Worm (Caenorhabditis elegans): ENCODE measurements around the gene spe-39.

The spe-39 gene

DNA sequence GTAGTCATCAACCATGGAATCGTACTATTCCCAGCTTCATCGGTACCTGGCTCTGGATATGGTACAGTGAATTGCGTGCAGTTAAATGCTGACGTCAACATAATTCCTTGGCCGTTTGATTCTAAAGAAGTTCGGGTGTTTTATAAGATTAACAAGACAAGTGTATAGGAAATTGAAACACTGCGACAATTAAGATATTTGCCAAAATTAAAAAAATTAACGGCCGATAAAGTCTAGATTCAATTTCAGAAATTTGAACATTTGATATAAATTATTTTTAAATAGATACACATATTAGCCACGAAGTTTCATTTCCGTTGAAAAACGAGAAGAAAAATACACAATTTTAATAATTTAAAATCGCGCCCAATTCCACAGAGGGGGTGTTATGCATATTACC, 21.1 kb downstream of the spe-39 start, which contains the start of gene dmsr-12:
dmsr-12 (minus strand) TSS at position 101 of the 400 bp plus-strand sequence.
- TF ChIP-seq tab-1 (GFP tag; IDR thresholded peaks at IDR 0.05) (no peak), med-1 (GFP tag; optimal IDR thresholded peaks at IDR 0.05; ENCODE audit: insufficient read depth) (no peak), klf-2 (GFP tag; conservative IDR thresholded peaks at IDR 0.05) (no peak), T22C8.4 (GFP tag; IDR thresholded peaks at IDR 0.05) (no peak), flt-1 (GFP tag; IDR thresholded peaks at IDR 0.05) (no peak), ztf-23 (GFP tag; IDR thresholded peaks at IDR 0.05) (no peak), ref-1 (GFP tag; conservative IDR thresholded peaks at IDR 0.05) (no peak), ztf-29 (GFP tag; IDR thresholded peaks at IDR 0.05) (no peak), cog-1 (tag; optimal IDR thresholded peaks at IDR 0.05) (no peak)

DNA sequence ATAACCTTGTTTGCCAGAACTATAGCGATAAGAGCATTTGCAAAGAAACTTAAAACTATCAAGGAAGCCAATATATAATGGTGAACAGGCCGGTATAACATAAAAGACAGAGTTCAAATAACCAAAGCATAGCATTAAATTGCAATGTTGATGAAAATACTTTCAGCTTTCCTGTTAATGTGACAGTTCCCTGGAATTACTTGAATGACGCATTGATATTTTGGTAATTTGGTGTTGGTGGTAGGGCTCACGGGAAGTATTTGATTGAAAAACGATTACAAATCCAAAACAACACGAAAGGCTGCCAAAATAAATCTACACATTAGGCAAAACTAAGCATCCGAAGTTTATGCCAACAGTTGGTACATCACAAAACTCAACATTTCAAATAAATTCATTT, 23.7 kb downstream of the spe-39 start, which contains the start of gene dmsr-16:
dmsr-16 (minus strand) TSS at position 101 of the 400 bp plus-strand sequence.
- TF ChIP-seq tab-1 (GFP tag; IDR thresholded peaks at IDR 0.05) (no peak), ztf-23 (GFP tag; IDR thresholded peaks at IDR 0.05) (no peak), klf-2 (GFP tag; conservative IDR thresholded peaks at IDR 0.05) (no peak), flt-1 (GFP tag; IDR thresholded peaks at IDR 0.05) (no peak), med-1 (GFP tag; optimal IDR thresholded peaks at IDR 0.05; ENCODE audit: insufficient read depth) (no peak), ref-1 (GFP tag; conservative IDR thresholded peaks at IDR 0.05) (no peak)

ce11 chrV:6810091-6810490, 24.8 kb downstream of the spe-39 start:
- TF ChIP-seq ztf-29 (GFP tag; IDR thresholded peaks at IDR 0.05) (no peak), med-1 (GFP tag; optimal IDR thresholded peaks at IDR 0.05; ENCODE audit: insufficient read depth) (no peak), T22C8.4 (GFP tag; IDR thresholded peaks at IDR 0.05) (no peak), flt-1 (GFP tag; IDR thresholded peaks at IDR 0.05) (no peak), tab-1 (GFP tag; IDR thresholded peaks at IDR 0.05) (no peak), klf-2 (GFP tag; conservative IDR thresholded peaks at IDR 0.05) (no peak), cog-1 (tag; optimal IDR thresholded peaks at IDR 0.05) (no peak), ztf-23 (GFP tag; IDR thresholded peaks at IDR 0.05) (no peak), ref-1 (GFP tag; conservative IDR thresholded peaks at IDR 0.05) (no peak)

DNA sequence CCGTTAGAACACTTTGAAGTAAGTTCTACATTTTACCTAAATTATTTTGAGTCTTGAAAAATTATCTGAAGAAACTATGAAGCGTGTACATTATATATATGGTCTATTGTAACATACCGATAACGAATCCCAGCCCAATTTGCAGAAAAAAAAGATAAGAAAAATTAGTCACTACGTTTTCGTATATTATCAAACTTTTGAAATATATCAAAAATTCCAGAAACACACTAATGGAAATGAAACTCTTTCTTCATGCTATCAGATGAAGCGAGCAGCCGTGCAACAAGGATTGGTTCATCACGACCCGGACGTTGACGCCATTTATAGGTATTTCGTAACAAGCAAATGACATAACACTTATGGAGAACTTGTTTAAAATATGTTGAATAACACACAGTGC, 26.6 kb downstream of the spe-39 start:
- no peak for TF ChIP-seq med-1 (GFP tag; optimal IDR thresholded peaks at IDR 0.05; ENCODE audit: insufficient read depth)
- TF ChIP-seq klf-2 (GFP tag; conservative IDR thresholded peaks at IDR 0.05), result no peak
- no peak for TF ChIP-seq flt-1 (GFP tag; IDR thresholded peaks at IDR 0.05)
- no peak for TF ChIP-seq ztf-29 (GFP tag; IDR thresholded peaks at IDR 0.05)
- no peak for TF ChIP-seq tab-1 (GFP tag; IDR thresholded peaks at IDR 0.05)
- TF ChIP-seq T22C8.4 (GFP tag; IDR thresholded peaks at IDR 0.05), result no peak
- TF ChIP-seq ref-1 (GFP tag; conservative IDR thresholded peaks at IDR 0.05), result no peak
- no peak for TF ChIP-seq ztf-23 (GFP tag; IDR thresholded peaks at IDR 0.05)
- no peak for TF ChIP-seq cog-1 (tag; optimal IDR thresholded peaks at IDR 0.05)

DNA sequence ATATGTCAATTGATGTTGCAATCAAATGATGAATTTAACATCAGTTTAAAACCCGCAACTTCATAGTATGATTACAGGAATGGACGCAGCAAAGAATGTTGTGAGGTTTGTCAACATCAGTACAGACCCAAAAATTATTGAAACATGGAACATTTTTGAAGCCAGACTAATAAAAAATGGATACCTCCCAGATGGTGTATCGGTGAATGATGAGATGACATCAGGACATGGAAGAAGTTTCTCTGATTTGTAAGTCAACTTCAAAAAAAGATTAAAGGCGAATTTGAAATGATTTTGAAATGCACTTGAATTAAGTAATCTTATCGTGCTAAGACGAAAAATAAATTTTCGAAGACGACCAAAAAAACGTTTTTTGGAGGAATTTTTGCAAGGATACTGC, 28.6 kb downstream of the spe-39 start:
- TF ChIP-seq klf-2 (GFP tag; conservative IDR thresholded peaks at IDR 0.05) (no peak), tab-1 (GFP tag; IDR thresholded peaks at IDR 0.05) (no peak), med-1 (GFP tag; optimal IDR thresholded peaks at IDR 0.05; ENCODE audit: insufficient read depth) (no peak), ztf-29 (GFP tag; IDR thresholded peaks at IDR 0.05) (no peak), ztf-23 (GFP tag; IDR thresholded peaks at IDR 0.05) (no peak), T22C8.4 (GFP tag; IDR thresholded peaks at IDR 0.05) (no peak), ref-1 (GFP tag; conservative IDR thresholded peaks at IDR 0.05) (no peak)

ce11 chrV:6817184-6817583, 31.9 kb downstream of the spe-39 start, which contains the start of gene dmsr-14:
Gene dmsr-14 (minus strand): TSS chrV:6817284.
- no peak for TF ChIP-seq cog-1 (tag; optimal IDR thresholded peaks at IDR 0.05)
- TF ChIP-seq T22C8.4 (GFP tag; IDR thresholded peaks at IDR 0.05), result no peak
- no peak for TF ChIP-seq ztf-23 (GFP tag; IDR thresholded peaks at IDR 0.05)
- no peak for TF ChIP-seq flt-1 (GFP tag; IDR thresholded peaks at IDR 0.05)
- TF ChIP-seq tab-1 (GFP tag; IDR thresholded peaks at IDR 0.05), result no peak
- TF ChIP-seq klf-2 (GFP tag; conservative IDR thresholded peaks at IDR 0.05), result no peak
- no peak for TF ChIP-seq ref-1 (GFP tag; conservative IDR thresholded peaks at IDR 0.05)
- no peak for TF ChIP-seq ztf-29 (GFP tag; IDR thresholded peaks at IDR 0.05)
- no peak for TF ChIP-seq med-1 (GFP tag; optimal IDR thresholded peaks at IDR 0.05; ENCODE audit: insufficient read depth)

DNA sequence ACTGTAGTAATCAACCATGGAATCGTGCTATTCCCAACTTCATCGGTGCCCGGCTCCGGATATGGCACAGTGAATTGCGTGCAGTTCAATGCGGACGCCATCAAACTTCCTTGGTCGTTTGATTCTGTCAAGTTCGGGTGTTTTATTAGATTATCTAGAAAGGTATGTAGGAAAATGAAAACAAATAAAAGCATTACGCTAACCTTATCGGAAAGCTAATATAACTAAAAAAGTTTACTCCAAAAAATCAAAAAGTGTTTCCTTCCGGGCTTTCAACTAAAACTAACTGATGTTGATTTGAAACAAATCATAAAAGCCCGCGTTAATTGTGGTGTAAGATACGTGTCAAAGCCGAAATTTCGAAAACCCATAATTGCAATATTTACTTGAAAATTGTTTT, 34.6 kb downstream of the spe-39 start, which contains the start of gene dmsr-13:
dmsr-13 (minus strand) TSS at position 101 of the 400 bp plus-strand sequence.
- TF ChIP-seq T22C8.4 (GFP tag; IDR thresholded peaks at IDR 0.05) (no peak), ztf-23 (GFP tag; IDR thresholded peaks at IDR 0.05) (no peak), flt-1 (GFP tag; IDR thresholded peaks at IDR 0.05) (no peak), ref-1 (GFP tag; conservative IDR thresholded peaks at IDR 0.05) (no peak), klf-2 (GFP tag; conservative IDR thresholded peaks at IDR 0.05) (no peak), cog-1 (tag; optimal IDR thresholded peaks at IDR 0.05) (no peak), med-1 (GFP tag; optimal IDR thresholded peaks at IDR 0.05; ENCODE audit: insufficient read depth) (no peak), ztf-29 (GFP tag; IDR thresholded peaks at IDR 0.05) (no peak), tab-1 (GFP tag; IDR thresholded peaks at IDR 0.05) (no peak)

- TF ChIP-seq flt-1 (GFP tag; IDR thresholded peaks at IDR 0.05) (no peak), ztf-29 (GFP tag; IDR thresholded peaks at IDR 0.05) (no peak), ref-1 (GFP tag; conservative IDR thresholded peaks at IDR 0.05) (no peak), T22C8.4 (GFP tag; IDR thresholded peaks at IDR 0.05) (no peak), cog-1 (tag; optimal IDR thresholded peaks at IDR 0.05) (no peak), klf-2 (GFP tag; conservative IDR thresholded peaks at IDR 0.05) (no peak), med-1 (GFP tag; optimal IDR thresholded peaks at IDR 0.05; ENCODE audit: insufficient read depth) (no peak), ztf-23 (GFP tag; IDR thresholded peaks at IDR 0.05) (no peak), tab-1 (GFP tag; IDR thresholded peaks at IDR 0.05) (no peak)
Measured at ce11 chrV:6821509-6821908, 36.3 kb downstream of the spe-39 start, which contains the start of gene T15B7.8. Gene T15B7.8 (plus strand): TSS chrV:6821809.

DNA sequence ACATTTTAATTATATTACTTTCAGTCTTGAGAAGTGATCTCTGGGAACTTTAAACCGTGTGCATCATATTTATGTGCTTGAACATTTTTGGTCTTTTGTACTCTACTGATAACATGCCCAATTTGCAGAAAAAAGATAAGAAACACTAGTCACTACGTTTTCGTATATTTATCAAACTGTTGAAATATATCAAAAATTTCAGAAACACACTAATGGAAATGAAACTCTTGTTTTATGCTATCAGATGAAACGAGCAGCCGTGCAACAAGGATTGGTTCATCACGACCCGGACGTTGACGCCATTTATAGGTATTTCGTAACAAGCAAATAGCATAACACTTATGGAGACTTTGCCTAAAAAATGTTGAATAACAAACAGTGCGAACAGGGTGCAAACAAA, 38.2 kb downstream of the spe-39 start:
- TF ChIP-seq med-1 (GFP tag; optimal IDR thresholded peaks at IDR 0.05; ENCODE audit: insufficient read depth) (no peak), ztf-29 (GFP tag; IDR thresholded peaks at IDR 0.05) (no peak), ztf-23 (GFP tag; IDR thresholded peaks at IDR 0.05) (no peak), ref-1 (GFP tag; conservative IDR thresholded peaks at IDR 0.05) (no peak), flt-1 (GFP tag; IDR thresholded peaks at IDR 0.05) (no peak), klf-2 (GFP tag; conservative IDR thresholded peaks at IDR 0.05) (no peak), T22C8.4 (GFP tag; IDR thresholded peaks at IDR 0.05) (no peak)

- TF ChIP-seq klf-2 (GFP tag; conservative IDR thresholded peaks at IDR 0.05), result no peak
- TF ChIP-seq med-1 (GFP tag; optimal IDR thresholded peaks at IDR 0.05; ENCODE audit: insufficient read depth), result no peak
- no peak for TF ChIP-seq tab-1 (GFP tag; IDR thresholded peaks at IDR 0.05)
- no peak for TF ChIP-seq cog-1 (tag; optimal IDR thresholded peaks at IDR 0.05)
- TF ChIP-seq ztf-29 (GFP tag; IDR thresholded peaks at IDR 0.05), result no peak
- TF ChIP-seq ref-1 (GFP tag; conservative IDR thresholded peaks at IDR 0.05), result no peak
Measured at ce11 chrV:6828786-6829185, 43.5 kb downstream of the spe-39 start, which contains the start of gene dmsr-15. Gene dmsr-15 (minus strand): TSS chrV:6828886.
